Worm (Caenorhabditis elegans): ENCODE measurements around the gene srj-37.

ce11 chrV:604105-604504, 34.3 kb upstream of the srj-37 start, which contains the start of gene srlf-37:
- no peak for TF ChIP-seq che-1 (tag; optimal IDR thresholded peaks at IDR 0.05)
- no peak for TF ChIP-seq fax-1 (tag; optimal IDR thresholded peaks at IDR 0.05)
- TF ChIP-seq nhr-11 (tag; optimal IDR thresholded peaks at IDR 0.05) = no peak
- TF ChIP-seq hlh-13 (GFP tag; optimal IDR thresholded peaks at IDR 0.05) = no peak
- TF ChIP-seq sdc-2 (tag; optimal IDR thresholded peaks at IDR 0.05) = no peak
- no peak for TF ChIP-seq elt-2 (tag; optimal IDR thresholded peaks at IDR 0.05)
- no peak for TF ChIP-seq ets-4 (tag; optimal IDR thresholded peaks at IDR 0.05)

All from whole organism, late embryonic.